Worm (Caenorhabditis elegans): ENCODE measurements around the gene R107.5.

ce11 chrIII:9080127-9080526 is 26.5 kb upstream of the R107.5 start:
- TF ChIP-seq B0336.3 (GFP tag; IDR thresholded peaks at IDR 0.05): no peak
- TF ChIP-seq madf-10 (tag; optimal IDR thresholded peaks at IDR 0.05): no peak
- no peak for TF ChIP-seq gei-17 (GFP tag; optimal IDR thresholded peaks at IDR 0.05)
- no peak for TF ChIP-seq ceh-27 (GFP tag; optimal IDR thresholded peaks at IDR 0.05)

All from whole organism, young adult.